Fruit fly (Drosophila melanogaster) whole organism, embryonic: ENCODE data around the gene Hasp.

Experiments used
- ATbp ChIP-seq: fragments of 200-800 bp; sonication (Bioruptor generic); optimal IDR thresholded peaks from 2 replicates; lab custom pipeline; 2017; ENCODE audit warnings: missing biosample characterization, mild to moderate bottlenecking, missing genetic modification characterization, missing genetic modification reagents
- Abd-B ChIP-seq: fragments of 200-800 bp; sonication (Bioruptor generic); optimal IDR thresholded peaks from 2 replicates; lab custom pipeline; 2018; ENCODE audit warnings: missing biosample characterization, mild to moderate bottlenecking, missing genetic modification characterization, moderate library complexity
- CG10979 ChIP-seq: fragments of 200-800 bp; sonication (Bioruptor generic); optimal IDR thresholded peaks from 2 replicates; lab custom pipeline; 2018; ENCODE audit warnings: missing biosample characterization, mild to moderate bottlenecking, missing genetic modification characterization, moderate library complexity
- CG11504 ChIP-seq: fragments of 200-800 bp; sonication (Bioruptor generic); optimal IDR thresholded peaks from 3 replicates; lab custom pipeline; 2019; ENCODE audit warnings: missing biosample characterization, mild to moderate bottlenecking, missing genetic modification characterization, moderate library complexity
- CG12219 ChIP-seq: fragments of 200-800 bp; sonication (Bioruptor generic); optimal IDR thresholded peaks from 3 replicates; lab custom pipeline; 2018; ENCODE audit warnings: missing biosample characterization, mild to moderate bottlenecking, missing genetic modification characterization
- CG12391 ChIP-seq: fragments of 200-800 bp; sonication (Bioruptor generic); optimal IDR thresholded peaks from 3 replicates; lab custom pipeline; 2018; ENCODE audit warnings: missing biosample characterization, mild to moderate bottlenecking, missing genetic modification characterization, moderate library complexity
- CG12659 ChIP-seq: fragments of 200-800 bp; sonication (Bioruptor generic); optimal IDR thresholded peaks from 3 replicates; lab custom pipeline; 2017; ENCODE audit warnings: mild to moderate bottlenecking, missing biosample characterization, missing genetic modification reagents, missing genetic modification characterization
- CG13624 ChIP-seq: fragments of 200-800 bp; sonication (Bioruptor generic); optimal IDR thresholded peaks from 2 replicates; lab custom pipeline; 2016; ENCODE audit warnings: missing biosample characterization, missing genetic modification characterization
- CG14710 ChIP-seq: fragments of 200-800 bp; sonication (Bioruptor generic); optimal IDR thresholded peaks from 3 replicates; lab custom pipeline; 2019; ENCODE audit warnings: missing biosample characterization, mild to moderate bottlenecking, missing genetic modification characterization, moderate library complexity
- CG14965 ChIP-seq: fragments of 200-800 bp; sonication (Bioruptor generic); optimal IDR thresholded peaks from 2 replicates; lab custom pipeline; 2016; ENCODE audit warnings: missing biosample characterization, missing genetic modification characterization, borderline replicate concordance
- CG17385 ChIP-seq: fragments of 200-800 bp; sonication (Bioruptor generic); optimal IDR thresholded peaks from 3 replicates; lab custom pipeline; 2018; ENCODE audit warnings: missing biosample characterization, mild to moderate bottlenecking, missing genetic modification characterization
- CG18262 ChIP-seq: fragments of 200-800 bp; optimal IDR thresholded peaks from 3 replicates; lab custom pipeline; 2019; ENCODE audit warnings: missing biosample characterization, mild to moderate bottlenecking, missing genetic modification characterization, moderate library complexity
- CG2712 ChIP-seq: fragments of 200-800 bp; optimal IDR thresholded peaks from 3 replicates; lab custom pipeline; 2019; ENCODE audit warnings: missing biosample characterization, mild to moderate bottlenecking, missing genetic modification characterization, moderate library complexity
- CG30431 ChIP-seq: fragments of 200-800 bp; sonication (Bioruptor generic); optimal IDR thresholded peaks from 2 replicates; lab custom pipeline; 2017; ENCODE audit warnings: missing biosample characterization, missing genetic modification characterization
- CG31388 ChIP-seq: fragments of 200-800 bp; sonication (Bioruptor generic); optimal IDR thresholded peaks from 2 replicates; lab custom pipeline; 2016; ENCODE audit warnings: missing biosample characterization, missing genetic modification characterization
- CG42726 ChIP-seq: fragments of 200-800 bp; sonication (Bioruptor generic); IDR thresholded peaks from 2 replicates; pipeline ENCODE4 v1.3.6; 2022; ENCODE audit warnings: missing biosample characterization, missing genetic modification characterization; ENCODE audit not compliant: partially characterized antibody
- CG8478 ChIP-seq: fragments of >200 bp; optimal IDR thresholded peaks from 2 replicates; lab custom pipeline; 2018
- D ChIP-seq, 2 experiments: fragments of 200-800 bp in 1 of 2; fragments of >200 bp in 1 of 2; sonication (Bioruptor generic) in 1 of 2; optimal IDR thresholded peaks; 2 replicates in 1 of 2; 3 replicates in 1 of 2; lab custom pipeline; 2017; ENCODE audit warnings: mild to moderate bottlenecking in 1 of 2, missing biosample characterization in 1 of 2, missing genetic modification characterization in 1 of 2, missing genetic modification reagents in 1 of 2
- Deaf1 ChIP-seq: fragments of 200-800 bp; optimal IDR thresholded peaks from 3 replicates; lab custom pipeline; 2019; ENCODE audit warnings: missing biosample characterization, mild to moderate bottlenecking, missing genetic modification characterization, moderate library complexity
- Dp ChIP-seq: fragments of 200-800 bp; sonication (Bioruptor generic); optimal IDR thresholded peaks from 2 replicates; lab custom pipeline; 2018; ENCODE audit warnings: missing biosample characterization, mild to moderate bottlenecking, missing genetic modification characterization, moderate library complexity
- Dref ChIP-seq: fragments of 200-800 bp; sonication (Bioruptor generic); IDR thresholded peaks from 2 replicates; pipeline ENCODE4 v1.3.6; 2022; ENCODE audit warnings: missing biosample characterization, missing genetic modification characterization
- Ets65A ChIP-seq: fragments of 200-800 bp; sonication (Bioruptor generic); peaks from one replicate; lab custom pipeline; 2016; ENCODE audit warnings: missing biosample characterization, missing genetic modification characterization
- HLH4C ChIP-seq: fragments of 200-800 bp; sonication (Bioruptor generic); IDR thresholded peaks from 3 replicates; pipeline ENCODE4 v1.3.6; 2022; ENCODE audit warnings: missing biosample characterization, missing genetic modification characterization; ENCODE audit not compliant: partially characterized antibody
- HmgZ ChIP-seq: fragments of 200-800 bp; sonication (Bioruptor generic); optimal IDR thresholded peaks from 2 replicates; lab custom pipeline; 2018; ENCODE audit warnings: missing biosample characterization, mild to moderate bottlenecking, missing genetic modification characterization
- Med ChIP-seq: fragments of 200-800 bp; sonication (Bioruptor generic); peaks from one replicate; lab custom pipeline; 2016; ENCODE audit warnings: missing biosample characterization, missing genetic modification characterization, mild to moderate bottlenecking, inconsistent platforms, moderate library complexity
- Mes4 ChIP-seq: fragments of 200-800 bp; sonication (Bioruptor generic); optimal IDR thresholded peaks from 2 replicates; lab custom pipeline; 2016; ENCODE audit warnings: missing biosample characterization, missing genetic modification characterization
- NK7.1 ChIP-seq: fragments of 200-800 bp; sonication (Bioruptor generic); optimal IDR thresholded peaks from 3 replicates; lab custom pipeline; 2016; ENCODE audit warnings: missing biosample characterization, missing genetic modification characterization
- Neu2 ChIP-seq: fragments of 200-800 bp; sonication (Bioruptor generic); optimal IDR thresholded peaks from 3 replicates; lab custom pipeline; 2016; ENCODE audit warnings: missing biosample characterization, missing genetic modification characterization, borderline replicate concordance
- Optix ChIP-seq: fragments of 200-800 bp; sonication (Bioruptor generic); IDR thresholded peaks from 3 replicates; pipeline ENCODE4 v1.3.6; 2022; ENCODE audit warnings: missing biosample characterization, missing genetic modification characterization
- Ravus ChIP-seq: fragments of 200-800 bp; sonication (Bioruptor generic); IDR thresholded peaks from 2 replicates; pipeline ENCODE4 v1.3.6; 2022; ENCODE audit warnings: missing biosample characterization, missing genetic modification characterization
- Rx ChIP-seq: fragments of 200-800 bp; sonication (Bioruptor generic); IDR thresholded peaks from 2 replicates; pipeline ENCODE4 v1.3.6; 2022; ENCODE audit warnings: missing biosample characterization, missing genetic modification characterization
- Ssrp ChIP-seq: fragments of 200-800 bp; sonication (Bioruptor generic); optimal IDR thresholded peaks from 2 replicates; lab custom pipeline; 2018; ENCODE audit warnings: missing biosample characterization, mild to moderate bottlenecking, missing genetic modification characterization, moderate library complexity
- bsh ChIP-seq, 2 experiments: fragments of 200-800 bp; sonication (Bioruptor generic); optimal IDR thresholded peaks; 2 replicates each; lab custom pipeline; 2017 to 2018; ENCODE audit warnings: mild to moderate bottlenecking in 2 of 2, missing biosample characterization in 2 of 2, missing genetic modification characterization in 2 of 2, moderate library complexity in 1 of 2
- corto ChIP-seq: fragments of 200-800 bp; sonication (Bioruptor generic); optimal IDR thresholded peaks from 2 replicates; lab custom pipeline; 2016; ENCODE audit warnings: missing biosample characterization, mild to moderate bottlenecking, missing genetic modification characterization, moderate library complexity
- dan ChIP-seq: fragments of 200-800 bp; sonication (Bioruptor generic); IDR thresholded peaks from 2 replicates; pipeline ENCODE4 v1.3.6; 2022; ENCODE audit warnings: missing biosample characterization, missing genetic modification characterization
- dm ChIP-seq: fragments of 200-800 bp; sonication (Bioruptor generic); optimal IDR thresholded peaks from 3 replicates; lab custom pipeline; 2016; ENCODE audit warnings: missing biosample characterization, missing genetic modification characterization
- dysf ChIP-seq: fragments of 200-800 bp; sonication (Bioruptor generic); IDR thresholded peaks from 3 replicates; pipeline ENCODE4 v1.3.6; 2022; ENCODE audit warnings: missing biosample characterization, missing genetic modification characterization
- ems ChIP-seq: fragments of 200-800 bp; sonication (Bioruptor generic); optimal IDR thresholded peaks from 3 replicates; lab custom pipeline; 2016; ENCODE audit warnings: missing biosample characterization, missing genetic modification characterization
- eyg ChIP-seq: fragments of 200-800 bp; sonication (Bioruptor generic); optimal IDR thresholded peaks from 3 replicates; lab custom pipeline; 2016; ENCODE audit warnings: missing biosample characterization, missing genetic modification characterization
- grau ChIP-seq: fragments of 200-800 bp; optimal IDR thresholded peaks from 3 replicates; lab custom pipeline; 2019; ENCODE audit warnings: missing biosample characterization, mild to moderate bottlenecking, missing genetic modification characterization, moderate library complexity
- kah ChIP-seq: fragments of 200-800 bp; sonication (Bioruptor generic); optimal IDR thresholded peaks from 2 replicates; lab custom pipeline; 2018; ENCODE audit warnings: missing biosample characterization, mild to moderate bottlenecking, missing genetic modification characterization
- lola ChIP-seq, 3 experiments: fragments of >200 bp in 2 of 3; fragments of 200-800 bp in 1 of 3; sonication (Bioruptor generic) in 1 of 3; optimal IDR thresholded peaks; 2 replicates each; lab custom pipeline; 2017 to 2019; ENCODE audit warnings: missing biosample characterization in 3 of 3, missing genetic modification characterization in 3 of 3, mild to moderate bottlenecking in 1 of 3, moderate library complexity in 1 of 3
- nmo ChIP-seq: fragments of 200-800 bp; sonication (Bioruptor generic); optimal IDR thresholded peaks from 2 replicates; lab custom pipeline; 2018; ENCODE audit warnings: missing biosample characterization, mild to moderate bottlenecking, missing genetic modification characterization, moderate library complexity
- pan ChIP-seq, 4 experiments: fragments of >200 bp in 3 of 4; fragments of 200-800 bp in 1 of 4; sonication (Bioruptor generic) in 1 of 4; optimal IDR thresholded peaks in 3 of 4; IDR thresholded peaks in 1 of 4; 2 replicates each; pipeline versions ENCODE4 v1.3.6 to Lab custom; 2017 to 2022; ENCODE audit warnings: missing biosample characterization in 2 of 4, missing genetic modification characterization in 2 of 4, mixed read lengths in 1 of 4
- stc ChIP-seq: fragments of 200-800 bp; sonication (Bioruptor generic); IDR thresholded peaks from 2 replicates; pipeline ENCODE4 v1.3.6; 2022; ENCODE audit warnings: missing biosample characterization, missing genetic modification characterization
- tna ChIP-seq: fragments of 200-800 bp; sonication (Bioruptor generic); IDR thresholded peaks from 2 replicates; pipeline ENCODE4 v1.3.6; 2022; ENCODE audit warnings: missing biosample characterization, missing genetic modification characterization; ENCODE audit not compliant: partially characterized antibody
- tx ChIP-seq: fragments of 200-800 bp; sonication (Bioruptor generic); optimal IDR thresholded peaks from 2 replicates; lab custom pipeline; 2016; ENCODE audit warnings: missing biosample characterization, missing genetic modification characterization
- usp ChIP-seq: fragments of >200 bp; optimal IDR thresholded peaks from 2 replicates; lab custom pipeline; 2017; ENCODE audit warnings: missing biosample characterization, missing genetic modification characterization

Hasp gene

dm6 chr2L:19473397-19474009, 43.5 kb downstream of the Hasp start:
- TF ChIP-seq Rx (GFP tag; lab: Robert Waterston, UW) (no peak), CG31388 (GFP tag; lab: Kevin White, UChicago) (no peak), Ets65A (no peak), tx (no peak), CG8478 (no peak), eyg (no peak), grau (no peak), Ravus (no peak), tna (no peak), CG42726 (GFP tag; lab: Robert Waterston, UW) (no peak), Dp (no peak), Med (no peak), dm (no peak), kah (GFP tag; lab: Kevin White, UChicago) (no peak), dan (GFP tag; lab: Robert Waterston, UW) (no peak), corto (GFP tag; lab: Kevin White, UChicago) (no peak), Mes4 (no peak), CG30431 (GFP tag; lab: Kevin White, UChicago) (no peak)

DNA sequence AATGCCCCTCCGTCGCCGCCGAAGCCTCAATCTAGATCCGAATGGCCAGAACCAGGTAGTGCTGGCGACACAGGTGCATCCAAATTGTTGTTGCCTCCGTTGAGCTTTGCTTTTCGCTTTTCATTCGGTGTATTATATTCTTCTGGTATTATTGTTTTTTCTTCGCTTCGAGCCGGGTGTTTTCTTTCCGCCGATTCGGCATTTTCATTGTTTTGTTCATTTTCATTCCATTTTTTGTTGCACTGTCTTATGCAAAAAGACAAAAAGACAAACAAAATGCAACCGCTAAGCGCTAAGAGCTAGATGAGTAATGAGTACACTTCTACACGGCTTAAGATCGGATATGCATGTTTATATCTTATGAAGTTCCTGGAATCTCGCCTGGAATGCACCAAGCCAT, 44.7 kb downstream of the Hasp start:
- TF ChIP-seq HLH4C (GFP tag; lab: Robert Waterston, UW): no peak
- no peak for TF ChIP-seq Neu2 (GFP tag; lab: Kevin White, UChicago)
- no peak for TF ChIP-seq NK7.1 (GFP tag; lab: Kevin White, UChicago)
- no peak for TF ChIP-seq pan (optimal IDR thresholded peaks at IDR 0.05; lab: Kevin White, UChicago)
- TF ChIP-seq pan (GFP tag; optimal IDR thresholded peaks at IDR 0.05 in 1 of 2, IDR thresholded peaks at IDR 0.05 in 1 of 2): no peak
- TF ChIP-seq Dref (GFP tag; lab: Robert Waterston, UW): no peak
- TF ChIP-seq HmgZ (tag; lab: Kevin White, UChicago): no peak
- no peak for TF ChIP-seq CG13624 (GFP tag; lab: Kevin White, UChicago)
- no peak for TF ChIP-seq ATbp (GFP tag; lab: Kevin White, UChicago)
- no peak for TF ChIP-seq ems (GFP tag; lab: Kevin White, UChicago)
- TF ChIP-seq Deaf1: no peak
- TF ChIP-seq Ssrp (tag; lab: Kevin White, UChicago): no peak
- no peak for TF ChIP-seq CG14965
- TF ChIP-seq CG12659: no peak
- TF ChIP-seq, all 482 proteins: peak for 0

dm6 chr2L:19469751-19470150, 47.3 kb downstream of the Hasp start:
- TF ChIP-seq usp (GFP tag; lab: Kevin White, UChicago): no peak
- TF ChIP-seq CG17385: no peak
- peak; percentile 54 for TF ChIP-seq CG11504 (tag; lab: Kevin White, UChicago)
- peak; percentile 37 for TF ChIP-seq CG14710 (tag; lab: Kevin White, UChicago)
- TF ChIP-seq Optix (GFP tag; lab: Robert Waterston, UW): no peak
- TF ChIP-seq D (optimal IDR thresholded peaks at IDR 0.05; lab: Kevin White, UChicago): no peak
- peak; percentile 24 for TF ChIP-seq D (GFP tag; optimal IDR thresholded peaks at IDR 0.05; lab: Kevin White, UChicago)
- peak in 1 of 3 experiments; percentile 48 for TF ChIP-seq lola (GFP tag; optimal IDR thresholded peaks at IDR 0.05; lab: Kevin White, UChicago)
- TF ChIP-seq dysf (GFP tag; lab: Robert Waterston, UW): no peak
- TF ChIP-seq Ssrp (tag; lab: Kevin White, UChicago): peak; percentile 2
- TF ChIP-seq CG10979 (tag; lab: Kevin White, UChicago): peak; percentile 54
- TF ChIP-seq stc (GFP tag; lab: Robert Waterston, UW): no peak
- peak; percentile 1 for TF ChIP-seq CG12391 (tag; lab: Kevin White, UChicago)
- no peak for TF ChIP-seq Abd-B (GFP tag; lab: Kevin White, UChicago)
- peak; percentile 43 for TF ChIP-seq CG2712 (tag; lab: Kevin White, UChicago)
- TF ChIP-seq CG18262: peak; percentile 58
- TF ChIP-seq bsh (GFP tag; optimal IDR thresholded peaks at IDR 0.05; lab: Kevin White, UChicago): peak in 1 of 2 experiments; percentile 22
- no peak for TF ChIP-seq Mes4
- peak; percentile 30 for TF ChIP-seq nmo (GFP tag; lab: Kevin White, UChicago)
- TF ChIP-seq CG12219: no peak
